Worm (Caenorhabditis elegans) whole organism, L2 larva: ENCODE measurements around the gene K01G5.10.

Source experiments
- fos-1 ChIP-seq: fragments of 150-350 bp; optimal IDR thresholded peaks from 2 replicates; lab custom pipeline; 2014; ENCODE audit warnings: missing biosample characterization, missing genetic modification characterization
- nhr-10 ChIP-seq: sonication (generic microtip); optimal IDR thresholded peaks from 2 replicates; lab custom pipeline; 2017; ENCODE audit warnings: missing biosample characterization, missing genetic modification characterization
- peb-1 ChIP-seq: fragments of 150-350 bp; optimal IDR thresholded peaks from 2 replicates; lab custom pipeline; 2014; ENCODE audit warnings: missing biosample characterization, missing genetic modification characterization
- sem-4 ChIP-seq: fragments of 150-350 bp; optimal IDR thresholded peaks from 2 replicates; lab custom pipeline; 2014; ENCODE audit warnings: missing biosample characterization, missing genetic modification reagents, missing genetic modification characterization
- snpc-4 ChIP-seq: fragments of 150-350 bp; optimal IDR thresholded peaks from 2 replicates; lab custom pipeline; 2014; ENCODE audit warnings: missing biosample characterization, missing genetic modification characterization
- unc-39 ChIP-seq: fragments of 150-350 bp; optimal IDR thresholded peaks from 2 replicates; lab custom pipeline; 2014; ENCODE audit warnings: missing biosample characterization, missing genetic modification characterization
- unc-62 ChIP-seq: fragments of 150-350 bp; optimal IDR thresholded peaks from 2 replicates; lab custom pipeline; 2014; ENCODE audit warnings: missing biosample characterization, missing genetic modification reagents, missing genetic modification characterization

DNA sequence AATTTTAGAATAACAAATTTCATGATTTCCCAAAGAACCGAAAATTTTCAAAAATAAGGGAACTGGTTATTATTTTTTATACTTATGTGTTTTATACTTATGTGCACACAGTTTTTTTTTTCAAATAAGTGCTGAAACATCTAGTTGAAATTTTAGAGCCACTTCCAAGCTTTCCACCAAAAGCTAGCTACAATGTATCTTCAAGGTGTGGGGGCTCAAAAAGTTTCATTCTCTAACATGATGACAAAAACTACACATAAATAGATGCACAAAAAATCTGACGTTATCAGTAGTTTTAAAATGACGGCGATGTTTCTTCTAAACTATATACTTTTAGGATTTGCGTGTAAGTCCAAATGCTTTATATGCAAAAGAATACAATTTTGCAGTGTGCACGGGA, 35.7 kb upstream of the K01G5.10 start, which contains the start of gene clec-163:
- TF ChIP-seq sem-4 (tag; lab: Kevin White, UChicago) (no peak), unc-62 (GFP tag; lab: Kevin White, UChicago) (no peak), fos-1 (tag; lab: Kevin White, UChicago) (no peak), unc-39 (no peak), snpc-4 (tag; lab: Kevin White, UChicago) (no peak), nhr-10 (tag; lab: Kevin White, UChicago) (no peak), peb-1 (no peak)
